Fruit fly (Drosophila melanogaster) whole organism, embryonic: ENCODE results near the gene CG31743.

Experiments
- Bteb2 ChIP-seq: fragments of 200-800 bp; sonication (Bioruptor generic); optimal IDR thresholded peaks from 2 replicates; lab custom pipeline; 2016; ENCODE audit warnings: missing biosample characterization, missing genetic modification characterization
- CG11723 ChIP-seq: fragments of 200-800 bp; sonication (Bioruptor generic); optimal IDR thresholded peaks from 2 replicates; lab custom pipeline; 2017; ENCODE audit warnings: missing biosample characterization, mild to moderate bottlenecking, missing genetic modification characterization
- Ptx1 ChIP-seq: fragments of 200-800 bp; sonication (Bioruptor generic); IDR thresholded peaks from 2 replicates; pipeline ENCODE4 v1.3.6; 2022; ENCODE audit warnings: missing biosample characterization, missing genetic modification characterization
- Side ChIP-seq: fragments of 200-800 bp; sonication (Bioruptor generic); optimal IDR thresholded peaks from 2 replicates; lab custom pipeline; 2016; ENCODE audit warnings: missing biosample characterization, missing genetic modification characterization
- cato ChIP-seq: fragments of 200-800 bp; sonication (Bioruptor generic); optimal IDR thresholded peaks from 2 replicates; lab custom pipeline; 2016; ENCODE audit warnings: missing biosample characterization, missing genetic modification characterization, borderline replicate concordance
- inv ChIP-seq: fragments of 200-800 bp; sonication (Bioruptor generic); IDR thresholded peaks from 2 replicates; pipeline ENCODE4 v1.3.6; 2022; ENCODE audit warnings: missing biosample characterization, missing genetic modification characterization; ENCODE audit not compliant: partially characterized antibody
- mam ChIP-seq: fragments of 200-800 bp; sonication (Bioruptor generic); optimal IDR thresholded peaks from 3 replicates; lab custom pipeline; 2016; ENCODE audit warnings: missing biosample characterization, missing genetic modification characterization
- stc ChIP-seq: fragments of 200-800 bp; sonication (Bioruptor generic); IDR thresholded peaks from 2 replicates; pipeline ENCODE4 v1.3.6; 2022; ENCODE audit warnings: missing biosample characterization, missing genetic modification characterization

DNA sequence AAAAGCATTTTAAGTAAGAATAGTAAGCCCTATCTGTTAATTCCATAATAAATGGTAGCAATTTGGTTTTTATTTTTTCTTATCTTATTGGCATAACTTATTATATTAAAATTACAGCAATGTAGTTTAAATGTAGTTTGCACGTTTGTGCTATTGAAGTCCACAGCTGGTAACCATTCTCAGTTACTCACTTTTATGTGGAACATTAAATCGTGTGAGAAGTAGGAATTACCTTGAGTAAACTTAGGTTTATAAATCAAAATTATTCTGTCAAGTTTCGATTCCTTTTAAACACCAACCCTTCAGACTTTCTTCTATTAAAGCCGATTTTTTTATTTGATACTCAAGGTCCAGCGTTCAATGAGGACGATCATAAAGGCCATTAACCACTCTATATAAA, 10.3 kb downstream of the CG31743 start, which contains the start of gene CG42556:
- no peak for TF ChIP-seq Ptx1
- no peak for TF ChIP-seq cato (GFP tag; lab: Kevin White, UChicago)
- TF ChIP-seq Side (GFP tag; lab: Kevin White, UChicago) = no peak
- TF ChIP-seq inv = no peak
- no peak for TF ChIP-seq Bteb2
- TF ChIP-seq mam (GFP tag; lab: Kevin White, UChicago) = no peak
- no peak for TF ChIP-seq stc
- TF ChIP-seq CG11723 (GFP tag; lab: Kevin White, UChicago) = no peak
